Worm (Caenorhabditis elegans): ENCODE data around the gene C52E4.12.

DNA sequence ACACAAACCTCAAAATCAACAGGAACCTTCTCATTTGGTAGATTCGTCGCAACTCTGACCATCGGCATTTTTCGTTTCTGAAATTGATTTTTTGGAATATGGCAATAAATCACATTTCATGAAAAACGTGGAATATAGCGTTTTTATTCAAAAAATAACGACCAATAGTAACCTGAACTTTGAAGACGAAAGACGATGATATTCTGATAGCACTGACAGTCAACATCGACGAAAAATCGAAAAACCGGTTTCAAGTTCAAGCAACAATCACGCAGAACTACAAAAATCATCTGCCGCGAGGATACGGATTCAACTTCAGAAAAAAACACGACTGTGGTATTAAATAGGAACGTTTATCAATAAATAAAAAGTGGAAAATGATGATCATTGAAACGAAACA lies 17.8 kb upstream of the C52E4.12 start, which contains the start of gene mif-2:
- TF ChIP-seq eor-1 (tag; optimal IDR thresholded peaks at IDR 0.05) (no peak), zag-1 (tag; optimal IDR thresholded peaks at IDR 0.05) (no peak), elt-2 (tag; optimal IDR thresholded peaks at IDR 0.05) (no peak)
